Fruit fly (Drosophila melanogaster): ENCODE data around the gene CG13046.

Gene CG13046

dm6 chr3L:16269092-16269491 lies 19.1 kb downstream of the CG13046 start, which contains the start of gene CG13068:
CG13068 (plus strand) TSS chr3L:16269392.
- TF ChIP-seq Myc (optimal IDR thresholded peaks at IDR 0.05), result no peak
- no peak for TF ChIP-seq h (optimal IDR thresholded peaks at IDR 0.05)
- no peak for TF ChIP-seq psq (optimal IDR thresholded peaks at IDR 0.05)
- no peak for TF ChIP-seq ttk (optimal IDR thresholded peaks at IDR 0.05)
- no peak for TF ChIP-seq insv (optimal IDR thresholded peaks at IDR 0.05)
- no peak for TF ChIP-seq Sin3A (optimal IDR thresholded peaks at IDR 0.05)

- TF ChIP-seq insv (optimal IDR thresholded peaks at IDR 0.05) (no peak), ttk (optimal IDR thresholded peaks at IDR 0.05) (no peak), Sin3A (optimal IDR thresholded peaks at IDR 0.05) (no peak), Myc (optimal IDR thresholded peaks at IDR 0.05) (no peak)
These were observed 20.0 kb downstream of the CG13046 start, which contains the start of gene CG4950 for dm6 chr3L:16268106-16268733. CG4950 (minus strand) TSS chr3L:16268156.

- no peak for TF ChIP-seq insv (optimal IDR thresholded peaks at IDR 0.05)
- no peak for TF ChIP-seq psq (optimal IDR thresholded peaks at IDR 0.05)
- no peak for TF ChIP-seq ttk (optimal IDR thresholded peaks at IDR 0.05)
- no peak for TF ChIP-seq Sin3A (optimal IDR thresholded peaks at IDR 0.05)
- TF ChIP-seq Myc (optimal IDR thresholded peaks at IDR 0.05), result no peak
- no peak for TF ChIP-seq h (optimal IDR thresholded peaks at IDR 0.05)
These were observed 23.2 kb downstream of the CG13046 start, which contains the start of the genes CG13051 and CG13069 for dm6 chr3L:16265000-16265399. CG13051 (minus strand) TSS chr3L:16265100. CG13069 (plus strand) TSS chr3L:16265385.

- TF ChIP-seq Sin3A (optimal IDR thresholded peaks at IDR 0.05), result no peak
- TF ChIP-seq insv (optimal IDR thresholded peaks at IDR 0.05), result no peak
- TF ChIP-seq psq (optimal IDR thresholded peaks at IDR 0.05), result no peak
- TF ChIP-seq h (optimal IDR thresholded peaks at IDR 0.05), result no peak
- no peak for TF ChIP-seq Myc (optimal IDR thresholded peaks at IDR 0.05)
- no peak for TF ChIP-seq ttk (optimal IDR thresholded peaks at IDR 0.05)
These were observed 25.2 kb downstream of the CG13046 start, which contains the start of gene CG13070 for dm6 chr3L:16263043-16263442. CG13070 (plus strand) TSS chr3L:16263343.

- no peak for TF ChIP-seq ttk (optimal IDR thresholded peaks at IDR 0.05)
- TF ChIP-seq insv (optimal IDR thresholded peaks at IDR 0.05), result no peak
These were observed 25.8 kb downstream of the CG13046 start, which contains the start of gene CG13071 for dm6 chr3L:16262440-16262839. CG13071 (plus strand) TSS chr3L:16262740.

- TF ChIP-seq Sin3A (optimal IDR thresholded peaks at IDR 0.05) (no peak), h (optimal IDR thresholded peaks at IDR 0.05) (no peak), Myc (optimal IDR thresholded peaks at IDR 0.05) (no peak), insv (optimal IDR thresholded peaks at IDR 0.05) (no peak), psq (optimal IDR thresholded peaks at IDR 0.05) (no peak), ttk (optimal IDR thresholded peaks at IDR 0.05) (no peak)
These were observed 26.7 kb downstream of the CG13046 start, which contains the start of gene CG34247 for dm6 chr3L:16261505-16261904. CG34247 (minus strand) TSS chr3L:16261605.

- no peak for TF ChIP-seq h (optimal IDR thresholded peaks at IDR 0.05)
- TF ChIP-seq psq (optimal IDR thresholded peaks at IDR 0.05), result no peak
- TF ChIP-seq Myc (optimal IDR thresholded peaks at IDR 0.05), result no peak
- no peak for TF ChIP-seq Sin3A (optimal IDR thresholded peaks at IDR 0.05)
- no peak for TF ChIP-seq insv (optimal IDR thresholded peaks at IDR 0.05)
- no peak for TF ChIP-seq ttk (optimal IDR thresholded peaks at IDR 0.05)
These were observed 28.7 kb downstream of the CG13046 start, which contains the start of gene CG13053 for dm6 chr3L:16259552-16259951. CG13053 (minus strand) TSS chr3L:16259722.

dm6 chr3L:16257118-16257627 lies 31.0 kb downstream of the CG13046 start, which contains the start of gene CG13054:
CG13054 (minus strand) TSS chr3L:16257191.
- TF ChIP-seq psq (optimal IDR thresholded peaks at IDR 0.05) (no peak), insv (optimal IDR thresholded peaks at IDR 0.05) (no peak), ttk (optimal IDR thresholded peaks at IDR 0.05) (no peak), Sin3A (optimal IDR thresholded peaks at IDR 0.05) (no peak), Myc (optimal IDR thresholded peaks at IDR 0.05) (no peak), h (optimal IDR thresholded peaks at IDR 0.05) (no peak)

- TF ChIP-seq insv (optimal IDR thresholded peaks at IDR 0.05), result no peak
- no peak for TF ChIP-seq ttk (optimal IDR thresholded peaks at IDR 0.05)
- TF ChIP-seq Sin3A (optimal IDR thresholded peaks at IDR 0.05), result no peak
These were observed 36.0 kb downstream of the CG13046 start, which contains the start of gene CG13055 for dm6 chr3L:16252255-16252654. CG13055 (minus strand) TSS chr3L:16252355.

dm6 chr3L:16241296-16241695 lies 46.9 kb downstream of the CG13046 start:
- TF ChIP-seq h (optimal IDR thresholded peaks at IDR 0.05) (no peak), Sin3A (optimal IDR thresholded peaks at IDR 0.05) (no peak), Myc (optimal IDR thresholded peaks at IDR 0.05) (no peak), ttk (optimal IDR thresholded peaks at IDR 0.05) (no peak)
